Worm (Caenorhabditis elegans) whole organism, L1 larva: ENCODE measurements around the gene ptr-8.

Experiments
- Y116A8C.19 ChIP-seq: sonication (generic microtip); optimal IDR thresholded peaks from 2 replicates; lab custom pipeline; 2016; ENCODE audit warnings: missing compliant biosample characterization, missing genetic modification characterization, borderline replicate concordance
- aly-2 ChIP-seq: fragments of 150-350 bp; optimal IDR thresholded peaks from 2 replicates; lab custom pipeline; 2014; ENCODE audit warnings: missing biosample characterization, missing genetic modification characterization
- ama-1 ChIP-seq: fragments of 150-350 bp; optimal IDR thresholded peaks from 2 replicates; lab custom pipeline; 2014
- ceh-82 ChIP-seq, 3 experiments: fragments of 150-350 bp in 1 of 3; sonication (generic microtip) in 2 of 3; optimal IDR thresholded peaks; 2 replicates each; lab custom pipeline; 2014 to 2017; ENCODE audit warnings: missing biosample characterization in 3 of 3, missing genetic modification characterization in 3 of 3
- ces-1 ChIP-seq: fragments of 150-350 bp; optimal IDR thresholded peaks from 2 replicates; lab custom pipeline; 2014; ENCODE audit warnings: missing biosample characterization, missing genetic modification reagents, missing genetic modification characterization
- hpl-2 ChIP-seq: fragments of 150-350 bp; optimal IDR thresholded peaks from 2 replicates; lab custom pipeline; 2014; ENCODE audit warnings: missing biosample characterization, missing genetic modification reagents, missing genetic modification characterization
- lin-39 ChIP-seq: fragments of 150-350 bp; optimal IDR thresholded peaks from 2 replicates; lab custom pipeline; 2014; ENCODE audit warnings: missing biosample characterization, missing genetic modification reagents, missing genetic modification characterization
- nhr-47 ChIP-seq: sonication (generic microtip); optimal IDR thresholded peaks from 2 replicates; lab custom pipeline; 2016; ENCODE audit warnings: mild to moderate bottlenecking, missing genetic modification characterization, moderate library complexity, missing compliant biosample characterization
- nhr-85 ChIP-seq: sonication (generic microtip); peaks from one replicate; lab custom pipeline; 2016; ENCODE audit warnings: missing genetic modification characterization, inconsistent platforms, missing compliant biosample characterization
- tbx-2 ChIP-seq: sonication (generic microtip); optimal IDR thresholded peaks from 2 replicates; lab custom pipeline; 2016; ENCODE audit warnings: missing genetic modification characterization, missing compliant biosample characterization

DNA sequence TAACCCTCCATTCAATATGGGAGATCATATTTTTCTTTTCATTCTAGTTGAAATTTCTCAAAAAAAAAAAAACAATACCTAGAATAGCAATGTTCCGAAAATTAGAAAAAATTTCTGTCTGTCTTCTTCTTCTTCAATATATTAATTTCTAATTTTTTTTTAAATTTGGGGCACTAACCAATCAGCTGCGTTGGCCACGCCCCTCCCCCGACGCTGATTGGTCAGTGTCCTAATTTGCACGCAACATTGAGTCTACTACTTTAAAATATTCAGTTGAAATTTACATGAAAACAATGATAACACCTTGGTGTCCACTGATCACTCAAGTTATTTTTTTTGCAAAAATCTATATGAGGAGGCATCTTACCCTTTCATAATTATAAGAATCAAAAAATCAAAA, 6.9 kb downstream of the ptr-8 start:
- no peak for TF ChIP-seq nhr-85 (tag; lab: Kevin White, UChicago)
- TF ChIP-seq lin-39 (tag; lab: Kevin White, UChicago) = no peak
- TF ChIP-seq ama-1 (lab: Kevin White, UChicago) = no peak
- no peak for TF ChIP-seq tbx-2 (tag; lab: Kevin White, UChicago)
- no peak for TF ChIP-seq hpl-2 (GFP tag; lab: Kevin White, UChicago)
- no peak for TF ChIP-seq nhr-47
- TF ChIP-seq ceh-82 (tag; optimal IDR thresholded peaks at IDR 0.05; lab: Kevin White, UChicago) = no peak
- TF ChIP-seq ces-1 (GFP tag; lab: Kevin White, UChicago) = no peak
- no peak for TF ChIP-seq Y116A8C.19
- TF ChIP-seq aly-2 (tag; lab: Kevin White, UChicago) = no peak
